Fruit fly (Drosophila melanogaster): ENCODE results near the gene Dic2.

DNA sequence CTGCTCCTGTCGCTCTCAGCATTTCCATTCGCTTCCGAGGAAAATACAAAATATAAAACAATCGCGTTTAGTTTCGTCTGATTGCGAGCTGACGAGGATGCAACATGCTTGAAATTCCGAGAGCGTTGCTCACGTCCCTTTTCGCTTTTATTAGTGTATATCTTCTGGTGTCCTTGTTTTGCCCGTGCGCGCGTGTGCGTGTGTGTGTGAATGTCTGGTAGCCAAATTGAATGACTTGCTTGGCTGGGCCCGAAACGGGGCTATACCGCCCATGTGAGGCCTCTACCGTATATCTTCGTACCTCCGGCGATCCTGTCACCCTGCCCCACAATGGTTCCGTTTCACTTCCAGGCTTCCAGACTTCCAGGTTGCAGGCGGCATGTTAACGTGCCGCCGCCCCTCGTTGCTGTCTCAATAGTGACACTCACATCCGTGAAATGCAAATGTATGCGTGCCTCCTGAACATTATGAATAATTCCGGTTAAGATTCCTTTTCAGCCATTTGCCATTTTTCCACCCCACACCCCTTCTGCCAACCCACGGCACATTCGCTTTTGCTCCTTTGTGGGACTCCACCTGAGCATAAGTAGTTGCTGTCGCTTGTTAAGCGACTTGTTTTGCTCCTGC lies 28.4 kb downstream of the Dic2 start:
- TF ChIP-seq CG32121 (GFP tag; IDR thresholded peaks at IDR 0.05) (no peak), CG14655 (GFP tag; optimal IDR thresholded peaks at IDR 0.05) (no peak), CG12605 (GFP tag; IDR thresholded peaks at IDR 0.05) (no peak), EcR (GFP tag; optimal IDR thresholded peaks at IDR 0.05) (no peak), fd96Ca (GFP tag; IDR thresholded peaks at IDR 0.05) (no peak), CG15710 (tag; optimal IDR thresholded peaks at IDR 0.05) (no peak), Snoo (tag; optimal IDR thresholded peaks at IDR 0.05) (no peak), rn (GFP tag; IDR thresholded peaks at IDR 0.05) (no peak), Ets98B (GFP tag; IDR thresholded peaks at IDR 0.05) (no peak), Pif1B (GFP tag; optimal IDR thresholded peaks at IDR 0.05) (no peak)
